Fruit fly (Drosophila melanogaster): ENCODE data around the gene btsz.

btsz gene

DNA sequence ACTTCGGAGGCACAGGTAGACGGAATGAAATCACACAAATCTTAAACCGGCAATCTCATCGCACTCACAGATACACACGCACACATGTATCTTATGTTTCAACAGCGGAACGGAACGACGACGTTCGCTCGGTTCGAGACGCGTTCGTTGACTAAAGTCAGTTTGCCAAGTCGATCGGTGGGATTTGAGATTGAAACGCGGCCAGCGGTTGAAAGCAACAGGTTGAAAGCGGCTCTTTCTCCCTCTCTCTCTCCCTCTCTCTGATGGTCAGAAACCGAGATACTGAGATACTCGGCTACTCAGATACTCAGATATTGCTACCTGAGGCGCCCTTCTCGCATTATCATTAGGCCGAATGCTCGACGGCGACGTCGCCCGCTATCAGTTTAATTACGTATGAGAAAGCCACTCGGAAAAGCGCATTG lies 21.5 kb downstream of the btsz start (continued):
- TF ChIP-seq Blimp-1 (GFP tag; optimal IDR thresholded peaks at IDR 0.05) (peak; percentile 30), dmrt99B (tag; optimal IDR thresholded peaks at IDR 0.05) (peak; percentile 2), CG6175 (GFP tag; IDR thresholded peaks at IDR 0.05) (0 out of 3 replicates have a peak, but pooled peaks have one; percentile 37), CG13296 (GFP tag; optimal IDR thresholded peaks at IDR 0.05) (peak; percentile 64), CG33213 (GFP tag; optimal IDR thresholded peaks at IDR 0.05) (peak; percentile 12), Myb (GFP tag; optimal IDR thresholded peaks at IDR 0.05) (peak; percentile 20), H15 (GFP tag; IDR thresholded peaks at IDR 0.05) (no peak), wdn (GFP tag; IDR thresholded peaks at IDR 0.05) (0 out of 2 replicates have a peak, but pooled peaks have one; percentile 29), dimm (GFP tag; IDR thresholded peaks at IDR 0.05) (no peak), ara (GFP tag; IDR thresholded peaks at IDR 0.05) (peak; percentile 39; the same call in 1 of the 2 replicates), nom (GFP tag; optimal IDR thresholded peaks at IDR 0.05) (peak; percentile 75), CG34376 (GFP tag; optimal IDR thresholded peaks at IDR 0.05) (peak; percentile 74), pzg (GFP tag; optimal IDR thresholded peaks at IDR 0.05) (no peak), gsb-n (tag; optimal IDR thresholded peaks at IDR 0.05) (peak; percentile 11), CG31365 (tag; optimal IDR thresholded peaks at IDR 0.05) (peak; percentile 21), cas (GFP tag; IDR thresholded peaks at IDR 0.05) (peak; percentile 71; the same call in 1 of the 2 replicates), sug (tag; optimal IDR thresholded peaks at IDR 0.05) (peak; percentile 38), Stat92E (GFP tag; optimal IDR thresholded peaks at IDR 0.05) (peak in 1 of 3 experiments; percentile 63), CG11247 (GFP tag; IDR thresholded peaks at IDR 0.05) (no peak), CG12391 (tag; optimal IDR thresholded peaks at IDR 0.05) (peak; percentile 33), sob (GFP tag; IDR thresholded peaks at IDR 0.05) (peak; percentile 71; the same call in 1 of the 2 replicates), CG6854 (GFP tag; optimal IDR thresholded peaks at IDR 0.05) (peak; percentile 79), gfzf (GFP tag; optimal IDR thresholded peaks at IDR 0.05) (no peak), Doc3 (GFP tag; IDR thresholded peaks at IDR 0.05; ENCODE audit: partially characterized antibody) (no peak), bigmax (GFP tag; optimal IDR thresholded peaks at IDR 0.05) (peak; percentile 5), CG14014 (GFP tag; IDR thresholded peaks at IDR 0.05) (peak; percentile 33; the same call in 1 of the 2 replicates), Taf1 (GFP tag; IDR thresholded peaks at IDR 0.05) (no peak), CG18599 (GFP tag; optimal IDR thresholded peaks at IDR 0.05) (peak; percentile 76), hth (optimal IDR thresholded peaks at IDR 0.05) (no peak), bbx (GFP tag; IDR thresholded peaks at IDR 0.05; ENCODE audit: partially characterized antibody) (no peak), MBD-R2 (GFP tag; IDR thresholded peaks at IDR 0.05) (0 out of 2 replicates have a peak, but pooled peaks have one; percentile 38), CG17568 (GFP tag; optimal IDR thresholded peaks at IDR 0.05) (peak; percentile 63), CG10431 (GFP tag; optimal IDR thresholded peaks at IDR 0.05) (peak; percentile 67), CG33557 (GFP tag; optimal IDR thresholded peaks at IDR 0.05) (peak; percentile 25), Doc2 (GFP tag; IDR thresholded peaks at IDR 0.05) (no peak), grau (tag; optimal IDR thresholded peaks at IDR 0.05) (peak; percentile 26), oc (tag; optimal IDR thresholded peaks at IDR 0.05) (peak; percentile 63), CG13894 (tag; optimal IDR thresholded peaks at IDR 0.05) (peak; percentile 66), CG11723 (GFP tag; optimal IDR thresholded peaks at IDR 0.05) (peak; percentile 53), cg (GFP tag; optimal IDR thresholded peaks at IDR 0.05) (peak; percentile 77), CG10979 (tag; optimal IDR thresholded peaks at IDR 0.05) (peak; percentile 30), CG34422 (GFP tag; IDR thresholded peaks at IDR 0.05) (no peak), CG10267 (tag; optimal IDR thresholded peaks at IDR 0.05) (peak; percentile 31), HLHmδ (GFP tag; optimal IDR thresholded peaks at IDR 0.05) (peak; percentile 62), CG12071 (GFP tag; optimal IDR thresholded peaks at IDR 0.05) (peak; percentile 65), ATbp (GFP tag; optimal IDR thresholded peaks at IDR 0.05) (peak; percentile 8), exex (tag; optimal IDR thresholded peaks at IDR 0.05) (peak; percentile 17), her (GFP tag; optimal IDR thresholded peaks at IDR 0.05) (peak; percentile 64), CG2202 (tag; optimal IDR thresholded peaks at IDR 0.05) (peak; percentile 21)
